Worm (Caenorhabditis elegans) whole organism, L2 larva: ENCODE results near the gene srg-40.

Source experiments
- C34F6.9 ChIP-seq: fragments of 150-350 bp; optimal IDR thresholded peaks from 2 replicates; lab custom pipeline; 2014; ENCODE audit warnings: missing biosample characterization, missing genetic modification characterization
- R02D3.7 ChIP-seq: fragments of 150-350 bp; optimal IDR thresholded peaks from 2 replicates; lab custom pipeline; 2014; ENCODE audit warnings: missing biosample characterization, missing genetic modification characterization
- Y55F3AM.14 ChIP-seq: fragments of 200-800 bp; sonication (Bioruptor generic); optimal IDR thresholded peaks from 2 replicates; lab custom pipeline; 2018; ENCODE audit warnings: mild to moderate bottlenecking, missing genetic modification characterization, missing compliant biosample characterization
- alr-1 ChIP-seq: fragments of 150-350 bp; optimal IDR thresholded peaks from 2 replicates; lab custom pipeline; 2014; ENCODE audit warnings: missing biosample characterization, missing genetic modification characterization
- aly-2 ChIP-seq: fragments of 150-350 bp; optimal IDR thresholded peaks from 2 replicates; lab custom pipeline; 2014; ENCODE audit warnings: missing biosample characterization, missing genetic modification characterization
- ama-1 ChIP-seq: fragments of 150-350 bp; optimal IDR thresholded peaks from 2 replicates; lab custom pipeline; 2018; ENCODE audit warnings: inconsistent platforms
- blmp-1 ChIP-seq: sonication (generic microtip); optimal IDR thresholded peaks from 2 replicates; lab custom pipeline; 2017; ENCODE audit warnings: missing genetic modification characterization, mild to moderate bottlenecking, missing compliant biosample characterization, antibody characterized with exemption, moderate library complexity; ENCODE audit not compliant: insufficient read depth
- ceh-16 ChIP-seq: fragments of 150-350 bp; optimal IDR thresholded peaks from 2 replicates; lab custom pipeline; 2014; ENCODE audit warnings: missing biosample characterization, missing genetic modification characterization
- egl-27 ChIP-seq: sonication (generic microtip); optimal IDR thresholded peaks from 3 replicates; lab custom pipeline; 2017; ENCODE audit warnings: missing biosample characterization, missing genetic modification reagents, missing genetic modification characterization
- elt-1 ChIP-seq: fragments of 150-350 bp; optimal IDR thresholded peaks from 2 replicates; lab custom pipeline; 2014; ENCODE audit warnings: missing biosample characterization, missing genetic modification characterization
- elt-3 ChIP-seq: sonication (generic microtip); optimal IDR thresholded peaks from 2 replicates; lab custom pipeline; 2017; ENCODE audit warnings: missing biosample characterization, missing genetic modification characterization
- fos-1 ChIP-seq: fragments of 150-350 bp; optimal IDR thresholded peaks from 2 replicates; lab custom pipeline; 2014; ENCODE audit warnings: missing biosample characterization, missing genetic modification characterization
- lin-11 ChIP-seq: fragments of 150-350 bp; sonication (generic microtip); optimal IDR thresholded peaks from 2 replicates; lab custom pipeline; 2014; ENCODE audit warnings: missing biosample characterization, missing genetic modification characterization, inconsistent platforms, mixed read lengths
- lin-13 ChIP-seq: fragments of 150-350 bp; optimal IDR thresholded peaks from 2 replicates; lab custom pipeline; 2014; ENCODE audit warnings: missing biosample characterization, missing genetic modification reagents, missing genetic modification characterization
- lin-39 ChIP-seq: fragments of 150-350 bp; optimal IDR thresholded peaks from 2 replicates; lab custom pipeline; 2014; ENCODE audit warnings: missing biosample characterization, missing genetic modification reagents, missing genetic modification characterization
- lsy-2 ChIP-seq, 2 experiments: fragments of 150-350 bp in 1 of 2; sonication (generic microtip) in 1 of 2; optimal IDR thresholded peaks; 2 replicates each; lab custom pipeline; 2014 to 2017; ENCODE audit warnings: missing biosample characterization in 2 of 2, missing genetic modification characterization in 2 of 2
- mab-5 ChIP-seq: fragments of 150-350 bp; optimal IDR thresholded peaks from 2 replicates; lab custom pipeline; 2014; ENCODE audit warnings: missing biosample characterization, missing genetic modification characterization
- mdl-1 ChIP-seq, 2 experiments: fragments of 150-350 bp in 1 of 2; sonication (generic microtip) in 1 of 2; optimal IDR thresholded peaks; 2 replicates each; lab custom pipeline; 2017; ENCODE audit warnings: missing biosample characterization in 2 of 2, missing genetic modification characterization in 2 of 2
- nhr-10 ChIP-seq: sonication (generic microtip); optimal IDR thresholded peaks from 2 replicates; lab custom pipeline; 2017; ENCODE audit warnings: missing biosample characterization, missing genetic modification characterization
- nhr-12 ChIP-seq: fragments of 150-350 bp; optimal IDR thresholded peaks from 2 replicates; lab custom pipeline; 2014; ENCODE audit warnings: missing biosample characterization, missing genetic modification characterization
- nhr-129 ChIP-seq: fragments of 150-350 bp; optimal IDR thresholded peaks from 2 replicates; lab custom pipeline; 2014; ENCODE audit warnings: missing biosample characterization, missing genetic modification characterization
- nhr-21 ChIP-seq: fragments of 150-350 bp; optimal IDR thresholded peaks from 2 replicates; lab custom pipeline; 2014; ENCODE audit warnings: missing biosample characterization, missing genetic modification characterization
- nhr-23 ChIP-seq: fragments of 150-350 bp; optimal IDR thresholded peaks from 2 replicates; lab custom pipeline; 2014; ENCODE audit warnings: missing biosample characterization, missing genetic modification reagents, missing genetic modification characterization
- nhr-25 ChIP-seq: fragments of 150-350 bp; sonication (generic microtip); optimal IDR thresholded peaks from 3 replicates; lab custom pipeline; 2014; ENCODE audit warnings: missing biosample characterization, missing genetic modification characterization
- nhr-6 ChIP-seq: fragments of 150-350 bp; optimal IDR thresholded peaks from 2 replicates; lab custom pipeline; 2014; ENCODE audit warnings: missing biosample characterization, missing genetic modification characterization
- peb-1 ChIP-seq: fragments of 150-350 bp; optimal IDR thresholded peaks from 2 replicates; lab custom pipeline; 2014; ENCODE audit warnings: missing biosample characterization, missing genetic modification characterization
- sem-4 ChIP-seq: fragments of 150-350 bp; optimal IDR thresholded peaks from 2 replicates; lab custom pipeline; 2014; ENCODE audit warnings: missing biosample characterization, missing genetic modification reagents, missing genetic modification characterization
- skn-1 ChIP-seq: sonication (generic microtip); optimal IDR thresholded peaks from 2 replicates; lab custom pipeline; 2017; ENCODE audit warnings: missing biosample characterization, missing genetic modification characterization
- sma-3 ChIP-seq: sonication (generic microtip); optimal IDR thresholded peaks from 2 replicates; lab custom pipeline; 2016; ENCODE audit warnings: missing genetic modification reagents, missing genetic modification characterization, missing compliant biosample characterization
- sma-9 ChIP-seq, 2 experiments: fragments of 150-350 bp in 1 of 2; sonication (generic microtip) in 1 of 2; optimal IDR thresholded peaks; 2 replicates each; lab custom pipeline; 2014 to 2016; ENCODE audit warnings: missing genetic modification characterization in 2 of 2, mild to moderate bottlenecking in 1 of 2, missing biosample characterization in 1 of 2, missing compliant biosample characterization in 1 of 2, missing genetic modification reagents in 1 of 2, moderate library complexity in 1 of 2
- unc-39 ChIP-seq: fragments of 150-350 bp; optimal IDR thresholded peaks from 2 replicates; lab custom pipeline; 2014; ENCODE audit warnings: missing biosample characterization, missing genetic modification characterization
- unc-55 ChIP-seq: fragments of 150-350 bp; sonication (generic microtip); optimal IDR thresholded peaks from 3 replicates; lab custom pipeline; 2014; ENCODE audit warnings: missing biosample characterization, missing genetic modification reagents, missing genetic modification characterization
- unc-62 ChIP-seq: fragments of 150-350 bp; optimal IDR thresholded peaks from 2 replicates; lab custom pipeline; 2014; ENCODE audit warnings: missing biosample characterization, missing genetic modification reagents, missing genetic modification characterization
- zag-1 ChIP-seq: fragments of 150-350 bp; optimal IDR thresholded peaks from 2 replicates; lab custom pipeline; 2014; ENCODE audit warnings: missing biosample characterization, missing genetic modification characterization
- ztf-1 ChIP-seq: fragments of 200-800 bp; sonication (Bioruptor generic); conservative IDR thresholded peaks from 2 replicates; pipeline ENCODE4 v1.3.6; 2022; ENCODE audit warnings: missing genetic modification characterization, missing compliant biosample characterization
- ztf-11 ChIP-seq: sonication (generic microtip); optimal IDR thresholded peaks from 2 replicates; lab custom pipeline; 2017; ENCODE audit warnings: missing biosample characterization, missing genetic modification characterization
- ztf-4 ChIP-seq: fragments of 150-350 bp; optimal IDR thresholded peaks from 2 replicates; lab custom pipeline; 2014; ENCODE audit warnings: missing biosample characterization, missing genetic modification characterization

srg-40 gene

ce11 chrV:11121247-11121646 lies 43.1 kb downstream of the srg-40 start (continued):
- TF ChIP-seq R02D3.7 (no peak), blmp-1 (no peak), ztf-11 (tag; lab: Kevin White, UChicago) (no peak), nhr-6 (tag; lab: Kevin White, UChicago) (no peak), zag-1 (no peak), sma-3 (GFP tag; lab: Kevin White, UChicago) (no peak), aly-2 (no peak), lin-13 (GFP tag; lab: Kevin White, UChicago) (no peak), nhr-21 (tag; lab: Kevin White, UChicago) (no peak), nhr-23 (no peak), lin-39 (no peak), alr-1 (tag; lab: Kevin White, UChicago) (no peak), egl-27 (no peak)

- TF ChIP-seq fos-1 (tag; lab: Kevin White, UChicago), result no peak
- TF ChIP-seq Y55F3AM.14 (GFP tag; lab: Kevin White, UChicago), result peak; percentile 26
- TF ChIP-seq nhr-25 (tag; lab: Kevin White, UChicago), result peak; percentile 8
- no peak for TF ChIP-seq unc-55 (GFP tag; lab: Kevin White, UChicago)
- peak; percentile 2 for TF ChIP-seq nhr-129 (tag; lab: Kevin White, UChicago)
- TF ChIP-seq, all 48 proteins: peak for 3
Observed at ce11 chrV:11119294-11119755, 45.0 kb downstream of the srg-40 start, which contains the start of gene scb-1. TSS of gene scb-1 (minus strand) at chrV:11119705.

DNA sequence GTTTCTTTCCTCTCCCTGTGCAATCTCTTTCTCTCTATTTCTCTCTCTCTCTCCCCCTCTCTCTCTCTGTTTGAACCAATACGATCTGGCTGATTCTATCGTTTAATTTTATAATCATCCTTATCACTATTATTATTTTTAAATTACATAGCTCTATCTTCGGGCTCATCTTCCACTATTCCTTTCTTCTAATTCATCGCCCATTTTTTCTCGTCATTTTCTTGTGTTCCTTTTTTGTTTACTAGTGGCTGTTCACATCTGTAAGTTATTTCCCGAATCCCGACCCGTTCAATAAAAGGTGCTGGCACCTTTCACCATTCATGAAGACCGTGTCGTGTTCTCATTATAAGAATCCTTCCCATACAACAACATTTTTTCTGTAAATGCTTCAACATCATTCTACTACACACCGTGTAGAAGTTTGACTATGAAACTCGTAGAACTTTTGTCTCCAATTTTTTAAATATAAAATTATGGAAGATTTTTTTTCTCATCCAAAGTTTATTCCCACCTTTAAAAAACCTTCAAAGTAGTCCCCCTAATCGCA lies 46.1 kb downstream of the srg-40 start:
- TF ChIP-seq C34F6.9 (no peak), elt-1 (no peak), mab-5 (tag; lab: Kevin White, UChicago) (no peak), nhr-129 (tag; lab: Kevin White, UChicago) (peak; percentile 6), nhr-10 (tag; lab: Kevin White, UChicago) (no peak), sem-4 (tag; lab: Kevin White, UChicago) (no peak), unc-39 (tag; lab: Kevin White, UChicago) (no peak), mdl-1 (tag; optimal IDR thresholded peaks at IDR 0.05; lab: Kevin White, UChicago) (no peak), fos-1 (tag; lab: Kevin White, UChicago) (no peak), sma-9 (GFP tag; optimal IDR thresholded peaks at IDR 0.05; lab: Kevin White, UChicago) (peak; percentile 12), sma-9 (tag; optimal IDR thresholded peaks at IDR 0.05; lab: Kevin White, UChicago) (no peak), ceh-16 (no peak), ama-1 (lab: Kevin White, UChicago) (peak; percentile 77), Y55F3AM.14 (GFP tag; lab: Kevin White, UChicago) (no peak), nhr-21 (tag; lab: Kevin White, UChicago) (no peak), unc-62 (GFP tag; lab: Kevin White, UChicago) (no peak), nhr-6 (tag; lab: Kevin White, UChicago) (no peak), lsy-2 (tag; optimal IDR thresholded peaks at IDR 0.05; lab: Kevin White, UChicago) (peak in 1 of 2 experiments; percentile 48), unc-55 (GFP tag; lab: Kevin White, UChicago) (no peak), alr-1 (tag; lab: Kevin White, UChicago) (no peak), sma-3 (GFP tag; lab: Kevin White, UChicago) (peak; percentile 28), lin-13 (GFP tag; lab: Kevin White, UChicago) (no peak), skn-1 (tag; lab: Kevin White, UChicago) (no peak), ztf-1 (GFP tag; lab: Robert Waterston, UW) (no peak), peb-1 (tag; lab: Kevin White, UChicago) (no peak), elt-3 (tag; lab: Kevin White, UChicago) (no peak), ztf-4 (tag; lab: Kevin White, UChicago) (peak; percentile 30), aly-2 (no peak), lin-11 (no peak), zag-1 (no peak)
- TF ChIP-seq, all 48 proteins: peak for 6

- TF ChIP-seq nhr-12 (tag; lab: Kevin White, UChicago) (no peak), alr-1 (tag; lab: Kevin White, UChicago) (no peak), lsy-2 (tag; optimal IDR thresholded peaks at IDR 0.05; lab: Kevin White, UChicago) (no peak), elt-3 (tag; lab: Kevin White, UChicago) (no peak)
- TF ChIP-seq, all 48 proteins: peak for 0
Observed at ce11 chrV:11113607-11114006, 50.8 kb downstream of the srg-40 start, which contains the start of gene math-33. TSS of gene math-33 (plus strand) at chrV:11113907.
